Worm (Caenorhabditis elegans) whole organism, early embryonic: ENCODE measurements around the gene pag-3.

Source experiments
- B0310.2 ChIP-seq: sonication (generic microtip); optimal IDR thresholded peaks from 2 replicates; lab custom pipeline; 2016; ENCODE audit warnings: mild to moderate bottlenecking, missing genetic modification characterization, missing compliant biosample characterization
- F13C5.2 ChIP-seq: sonication (generic microtip); optimal IDR thresholded peaks from 2 replicates; lab custom pipeline; 2017; ENCODE audit warnings: mild to moderate bottlenecking, missing genetic modification characterization, inconsistent platforms, missing compliant biosample characterization
- aly-1 ChIP-seq: sonication (generic microtip); optimal IDR thresholded peaks from 2 replicates; lab custom pipeline; 2016; ENCODE audit warnings: missing genetic modification characterization, missing compliant biosample characterization
- ama-1 ChIP-seq: fragments of 150-350 bp; optimal IDR thresholded peaks from 2 replicates; lab custom pipeline; 2014
- ceh-13 ChIP-seq: fragments of 200-800 bp; sonication (Bioruptor generic); optimal IDR thresholded peaks from 2 replicates; lab custom pipeline; 2018; ENCODE audit warnings: mild to moderate bottlenecking, missing genetic modification characterization, missing compliant biosample characterization
- ceh-36 ChIP-seq: sonication (generic microtip); optimal IDR thresholded peaks from 2 replicates; lab custom pipeline; 2016; ENCODE audit warnings: missing genetic modification characterization, inconsistent platforms, missing compliant biosample characterization
- ets-7 ChIP-seq: sonication (generic microtip); optimal IDR thresholded peaks from 2 replicates; lab custom pipeline; 2016; ENCODE audit warnings: missing genotype, missing genetic modification characterization, missing compliant biosample characterization
- flt-1 ChIP-seq: fragments of 200-800 bp; sonication (Bioruptor generic); IDR thresholded peaks from 2 replicates; pipeline ENCODE4 v1.3.6; 2022; ENCODE audit warnings: missing genetic modification characterization, missing compliant biosample characterization
- hmbx-1 ChIP-seq: sonication (generic microtip); optimal IDR thresholded peaks from 2 replicates; lab custom pipeline; 2016; ENCODE audit warnings: mild to moderate bottlenecking, missing genetic modification characterization, missing compliant biosample characterization
- hmg-4 ChIP-seq: fragments of 200-800 bp; sonication (Bioruptor generic); optimal IDR thresholded peaks from 2 replicates; lab custom pipeline; 2018; ENCODE audit warnings: mild to moderate bottlenecking, missing genetic modification characterization, missing compliant biosample characterization
- hnd-1 ChIP-seq: sonication (generic microtip); optimal IDR thresholded peaks from 2 replicates; lab custom pipeline; 2016; ENCODE audit warnings: missing genetic modification characterization, missing compliant biosample characterization
- pes-1 ChIP-seq: fragments of 200-800 bp; sonication (Bioruptor generic); IDR thresholded peaks from 2 replicates; pipeline ENCODE4 v1.3.6; 2022; ENCODE audit warnings: missing genetic modification reagents, missing genetic modification characterization, missing compliant biosample characterization
- scrt-1 ChIP-seq: fragments of 200-800 bp; sonication (Bioruptor generic); IDR thresholded peaks from 2 replicates; pipeline ENCODE4 v1.3.6; 2022; ENCODE audit warnings: missing genetic modification characterization, missing compliant biosample characterization
- sea-1 ChIP-seq: fragments of 200-800 bp; sonication (Bioruptor generic); conservative IDR thresholded peaks from 2 replicates; pipeline ENCODE4 v1.3.6; 2022; ENCODE audit warnings: missing genetic modification characterization, missing compliant biosample characterization
- tbx-11 ChIP-seq: fragments of 200-800 bp; sonication (Bioruptor generic); IDR thresholded peaks from 2 replicates; pipeline ENCODE4 v1.3.6; 2022; ENCODE audit warnings: missing genetic modification characterization, missing compliant biosample characterization
- tbx-37 ChIP-seq: fragments of 200-800 bp; sonication (Bioruptor generic); conservative IDR thresholded peaks from 2 replicates; pipeline ENCODE4 v1.3.6; 2022; ENCODE audit warnings: missing genetic modification reagents, missing genetic modification characterization, missing compliant biosample characterization
- tra-4 ChIP-seq: sonication (generic microtip); optimal IDR thresholded peaks from 2 replicates; lab custom pipeline; 2017; ENCODE audit warnings: missing genetic modification characterization, missing compliant biosample characterization

The pag-3 gene

DNA sequence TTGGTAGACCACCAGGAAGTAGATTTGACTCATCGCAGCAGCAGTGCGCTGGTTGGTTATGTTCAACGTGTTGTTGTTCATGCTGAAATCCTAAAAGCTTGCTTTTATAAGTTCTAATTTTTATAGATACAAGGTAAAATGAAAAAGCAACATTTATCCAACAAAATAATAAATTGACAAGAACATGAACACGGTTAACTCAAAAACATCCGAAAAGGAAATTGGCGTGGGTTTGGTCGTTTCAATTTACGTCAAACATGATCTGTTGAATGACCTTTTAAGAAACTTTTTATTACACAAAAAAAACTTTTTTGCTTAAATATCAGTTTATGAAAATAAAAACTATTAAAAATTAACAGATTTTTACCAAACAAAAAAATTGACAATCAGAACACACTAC is 25.6 kb downstream of the pag-3 start, which contains the start of gene ntr-2:
Gene ntr-2, minus strand, starts transcription at position 101 of the 400 bp plus-strand sequence.
- TF ChIP-seq ceh-13 (GFP tag; lab: Kevin White, UChicago) (no peak), hmbx-1 (tag; lab: Kevin White, UChicago) (no peak), F13C5.2 (tag; lab: Kevin White, UChicago) (no peak), hnd-1 (tag; lab: Kevin White, UChicago) (no peak), ceh-36 (tag; lab: Kevin White, UChicago) (no peak), scrt-1 (GFP tag; lab: Robert Waterston, UW) (no peak), pes-1 (GFP tag; lab: Robert Waterston, UW) (no peak), sea-1 (GFP tag; lab: Robert Waterston, UW) (no peak), tbx-11 (GFP tag; lab: Robert Waterston, UW) (no peak), hmg-4 (GFP tag; lab: Kevin White, UChicago) (no peak)

DNA sequence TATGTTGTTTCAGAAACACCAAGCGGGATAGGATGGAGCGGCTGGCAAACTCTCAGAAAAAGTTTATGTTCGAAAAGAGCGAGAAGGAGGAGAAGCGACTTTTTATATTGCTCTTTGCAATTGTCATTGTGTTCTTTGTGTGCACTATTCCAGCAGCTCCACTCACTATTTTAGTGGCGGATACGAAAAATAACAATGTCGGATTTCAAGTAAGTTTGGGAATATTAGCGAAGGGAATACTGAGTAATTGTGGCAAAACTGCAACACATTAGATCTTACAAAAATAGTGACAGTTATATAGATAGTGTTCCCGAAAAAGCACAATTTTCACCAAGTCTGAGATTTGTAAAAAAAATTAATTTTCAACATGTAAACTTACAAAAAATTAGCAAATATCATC is 31.7 kb downstream of the pag-3 start:
- TF ChIP-seq sea-1 (GFP tag; lab: Robert Waterston, UW): no peak
- no peak for TF ChIP-seq aly-1 (tag; lab: Kevin White, UChicago)
- TF ChIP-seq hmbx-1 (tag; lab: Kevin White, UChicago): no peak
- no peak for TF ChIP-seq tbx-37 (GFP tag; lab: Robert Waterston, UW)
- no peak for TF ChIP-seq ets-7 (tag; lab: Kevin White, UChicago)
- no peak for TF ChIP-seq ceh-36 (tag; lab: Kevin White, UChicago)
- TF ChIP-seq pes-1 (GFP tag; lab: Robert Waterston, UW): no peak

ce11 chrX:14920880-14921279 is 33.6 kb downstream of the pag-3 start:
- TF ChIP-seq hnd-1 (tag; lab: Kevin White, UChicago) (no peak), tbx-11 (GFP tag; lab: Robert Waterston, UW) (no peak)

ce11 chrX:14918538-14918937 is 35.9 kb downstream of the pag-3 start, which contains the start of gene npr-40:
Gene npr-40 (plus strand): TSS chrX:14918838.
- TF ChIP-seq tbx-11 (GFP tag; lab: Robert Waterston, UW): no peak
- no peak for TF ChIP-seq hnd-1 (tag; lab: Kevin White, UChicago)
- TF ChIP-seq ceh-13 (GFP tag; lab: Kevin White, UChicago): no peak

DNA sequence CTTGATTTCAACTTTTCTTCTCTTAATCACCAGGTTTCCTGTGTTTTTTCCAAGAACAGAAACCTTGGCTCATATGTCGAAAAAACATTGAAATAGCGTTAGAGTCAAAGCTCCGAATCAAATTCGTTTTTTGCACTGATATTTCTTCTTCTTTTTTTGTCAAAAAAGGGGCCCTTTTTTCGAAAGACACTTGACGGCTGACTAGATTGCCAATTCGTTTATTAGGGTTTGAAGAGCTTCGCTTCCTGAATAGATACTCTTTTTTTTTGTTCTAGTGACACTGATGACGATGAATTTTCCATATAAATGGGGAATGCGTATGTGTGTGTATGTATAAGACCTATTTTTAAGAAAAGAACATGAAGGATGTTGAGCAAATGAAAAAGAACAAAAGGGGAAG is 37.7 kb downstream of the pag-3 start:
- TF ChIP-seq ceh-36 (tag; lab: Kevin White, UChicago) (no peak), ceh-13 (GFP tag; lab: Kevin White, UChicago) (no peak), F13C5.2 (tag; lab: Kevin White, UChicago) (no peak), tbx-11 (GFP tag; lab: Robert Waterston, UW) (no peak), tra-4 (tag; lab: Kevin White, UChicago) (no peak), ets-7 (tag; lab: Kevin White, UChicago) (no peak), hmbx-1 (tag; lab: Kevin White, UChicago) (no peak), hmg-4 (GFP tag; lab: Kevin White, UChicago) (no peak)

DNA sequence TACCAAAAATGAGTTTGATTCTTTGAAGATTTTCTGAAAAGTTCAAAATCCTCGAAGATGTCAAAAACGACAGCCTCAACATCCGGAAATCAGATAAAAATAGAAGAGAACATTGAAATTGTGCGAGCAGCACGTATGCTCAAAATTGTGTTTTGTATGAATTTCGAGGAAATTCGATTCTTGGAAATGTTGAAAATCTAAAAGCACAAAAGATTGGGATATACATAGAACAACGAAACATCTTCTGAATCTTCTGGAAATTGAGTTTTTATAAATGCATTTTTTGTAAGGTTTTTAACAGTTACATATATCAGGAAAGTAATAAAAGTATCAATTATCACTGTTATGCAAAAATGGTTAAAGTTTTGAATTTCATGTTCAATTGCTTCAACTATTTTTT is 43.8 kb downstream of the pag-3 start:
- no peak for TF ChIP-seq ceh-36 (tag; lab: Kevin White, UChicago)

DNA sequence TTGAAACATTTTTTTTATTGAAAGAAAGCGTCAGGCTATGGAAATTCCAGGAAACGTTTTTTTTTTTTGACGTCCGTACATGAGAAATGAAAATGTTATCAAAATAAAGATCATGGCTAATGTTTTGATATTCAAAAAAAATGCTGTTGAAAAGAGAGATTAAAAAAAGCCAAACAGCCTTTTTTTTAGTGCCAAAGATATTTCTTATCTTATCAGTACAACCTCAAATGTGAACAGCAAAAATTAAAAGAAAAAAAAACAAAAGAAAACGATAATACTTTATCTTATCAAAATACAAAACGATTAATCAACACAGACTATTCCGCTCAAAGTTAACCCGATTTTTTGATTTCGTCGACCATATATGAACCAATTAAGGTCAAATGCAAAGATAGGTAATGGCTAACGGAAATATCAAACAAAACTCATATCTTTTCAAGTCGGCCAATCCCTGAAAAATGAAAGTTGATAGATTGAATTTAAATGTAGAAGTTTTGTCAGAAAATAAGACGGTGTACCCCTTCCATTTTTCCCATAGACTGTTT is 47.1 kb downstream of the pag-3 start:
- TF ChIP-seq sea-1 (GFP tag; lab: Robert Waterston, UW) (no peak), hmbx-1 (tag; lab: Kevin White, UChicago) (no peak), ama-1 (no peak), scrt-1 (GFP tag; lab: Robert Waterston, UW) (no peak), ceh-36 (tag; lab: Kevin White, UChicago) (no peak), pes-1 (GFP tag; lab: Robert Waterston, UW) (no peak), F13C5.2 (tag; lab: Kevin White, UChicago) (no peak), ceh-13 (GFP tag; lab: Kevin White, UChicago) (no peak), hmg-4 (GFP tag; lab: Kevin White, UChicago) (no peak), tbx-11 (GFP tag; lab: Robert Waterston, UW) (no peak), B0310.2 (tag; lab: Kevin White, UChicago) (no peak)

DNA sequence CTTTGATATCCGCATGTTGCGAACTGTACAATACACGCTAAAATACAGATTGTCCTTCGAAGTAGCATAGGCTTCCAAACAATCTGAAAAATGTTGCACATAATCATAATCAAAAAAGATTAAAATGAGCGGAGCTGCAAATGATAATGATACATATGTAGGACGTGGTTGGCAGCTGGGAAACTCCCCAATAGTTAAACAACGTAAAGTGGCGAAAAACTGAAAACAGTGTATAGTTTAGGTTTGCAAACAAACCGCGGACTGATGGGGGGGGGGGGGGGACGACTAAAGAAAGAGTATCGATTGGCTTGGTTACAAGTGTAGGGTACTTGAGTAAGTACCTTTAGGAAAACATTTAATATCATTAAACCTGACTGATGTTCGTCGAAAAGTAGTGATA is 49.3 kb downstream of the pag-3 start, which contains the start of gene hex-5:
Gene hex-5, minus strand, starts transcription at position 101 of the 400 bp plus-strand sequence.
- TF ChIP-seq hmbx-1 (tag; lab: Kevin White, UChicago) (no peak), ceh-13 (GFP tag; lab: Kevin White, UChicago) (no peak), scrt-1 (GFP tag; lab: Robert Waterston, UW) (no peak), ets-7 (tag; lab: Kevin White, UChicago) (no peak), sea-1 (GFP tag; lab: Robert Waterston, UW) (no peak), flt-1 (GFP tag; lab: Robert Waterston, UW) (no peak), hnd-1 (tag; lab: Kevin White, UChicago) (no peak), hmg-4 (GFP tag; lab: Kevin White, UChicago) (no peak)

- TF ChIP-seq ets-7 (tag; lab: Kevin White, UChicago) (no peak), F13C5.2 (tag; lab: Kevin White, UChicago) (no peak), ceh-13 (GFP tag; lab: Kevin White, UChicago) (no peak), flt-1 (GFP tag; lab: Robert Waterston, UW) (no peak), scrt-1 (GFP tag; lab: Robert Waterston, UW) (no peak), tbx-11 (GFP tag; lab: Robert Waterston, UW) (no peak), B0310.2 (tag; lab: Kevin White, UChicago) (no peak), hnd-1 (tag; lab: Kevin White, UChicago) (no peak), hmg-4 (GFP tag; lab: Kevin White, UChicago) (no peak), aly-1 (tag; lab: Kevin White, UChicago) (no peak), ceh-36 (tag; lab: Kevin White, UChicago) (no peak), pes-1 (GFP tag; lab: Robert Waterston, UW) (no peak), hmbx-1 (tag; lab: Kevin White, UChicago) (no peak), tra-4 (tag; lab: Kevin White, UChicago) (no peak), tbx-37 (GFP tag; lab: Robert Waterston, UW) (no peak), ama-1 (no peak), sea-1 (GFP tag; lab: Robert Waterston, UW) (no peak)
Observed at ce11 chrX:14903424-14903823, 51.0 kb downstream of the pag-3 start.
